Worm (Caenorhabditis elegans) whole organism, mixed stage, embryonic: ENCODE results near the gene ugt-46.

Experiments used
- elt-1 ChIP-seq: sonication (generic microtip); optimal IDR thresholded peaks from 2 replicates; lab custom pipeline; 2017; ENCODE audit warnings: missing genetic modification characterization, mild to moderate bottlenecking, missing compliant biosample characterization, antibody characterized with exemption, moderate library complexity, borderline replicate concordance; ENCODE audit not compliant: insufficient read depth
- lin-13 ChIP-seq: fragments of 150-350 bp; optimal IDR thresholded peaks from 2 replicates; lab custom pipeline; 2014; ENCODE audit warnings: missing biosample characterization, missing genetic modification characterization
- mab-5 ChIP-seq: fragments of 150-350 bp; optimal IDR thresholded peaks from 2 replicates; lab custom pipeline; 2014; ENCODE audit warnings: missing biosample characterization, missing genetic modification characterization
- nhr-12 ChIP-seq: fragments of 150-350 bp; optimal IDR thresholded peaks from 2 replicates; lab custom pipeline; 2014; ENCODE audit warnings: missing biosample characterization, missing genetic modification characterization
- pha-4 ChIP-seq: fragments of 150-350 bp; optimal IDR thresholded peaks from 2 replicates; lab custom pipeline; 2018; ENCODE audit warnings: missing biosample characterization, missing genetic modification reagents, missing genetic modification characterization
- snpc-4 ChIP-seq: fragments of 150-350 bp; optimal IDR thresholded peaks from 2 replicates; lab custom pipeline; 2014; ENCODE audit warnings: missing biosample characterization, missing genetic modification characterization
- sptf-1 ChIP-seq: sonication (generic microtip); optimal IDR thresholded peaks from 2 replicates; lab custom pipeline; 2017; ENCODE audit warnings: mild to moderate bottlenecking, missing genetic modification characterization, moderate library complexity, missing compliant biosample characterization
- unc-62 ChIP-seq: fragments of 150-350 bp; optimal IDR thresholded peaks from 2 replicates; lab custom pipeline; 2014; ENCODE audit warnings: missing biosample characterization, missing genetic modification reagents, missing genetic modification characterization
- ztf-11 ChIP-seq: fragments of 150-350 bp; optimal IDR thresholded peaks from 2 replicates; lab custom pipeline; 2014; ENCODE audit warnings: missing biosample characterization, missing genetic modification characterization

DNA sequence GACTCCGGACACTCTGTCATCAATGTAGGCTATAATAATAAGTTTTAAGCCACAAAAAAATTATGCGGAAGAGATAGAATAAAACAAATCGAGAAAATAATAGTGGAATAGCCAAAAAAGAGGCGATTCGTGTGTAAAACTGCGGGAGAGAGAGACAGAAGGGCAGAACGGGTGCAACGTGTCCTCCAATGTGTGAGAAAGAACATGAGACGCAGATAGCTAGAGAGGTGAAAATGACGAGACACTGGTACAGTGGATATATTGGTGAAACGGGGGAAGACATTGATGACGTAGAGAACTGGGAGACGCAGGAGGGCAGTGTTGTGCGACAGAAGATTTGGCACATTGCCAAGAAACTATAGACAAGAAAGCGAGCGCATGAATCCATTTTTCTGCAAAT, 5.6 kb upstream of the ugt-46 start, which contains the start of gene F28C10.3:
- no peak for TF ChIP-seq mab-5 (tag; lab: Kevin White, UChicago)
- no peak for TF ChIP-seq ztf-11 (tag; lab: Kevin White, UChicago)
- no peak for TF ChIP-seq nhr-12
- TF ChIP-seq unc-62, result peak; percentile 82
- TF ChIP-seq snpc-4 (tag; lab: Kevin White, UChicago), result no peak
- TF ChIP-seq sptf-1 (tag; lab: Kevin White, UChicago), result peak; percentile 18
- TF ChIP-seq pha-4 (tag; lab: Kevin White, UChicago), result peak; percentile 49
- TF ChIP-seq lin-13 (tag; lab: Kevin White, UChicago), result peak; percentile 31
- no peak for TF ChIP-seq elt-1
